Fruit fly (Drosophila melanogaster) whole organism, embryonic: Measurements from ENCODE around the gene CG11596.
A peak's percentile ranks its signal among the peaks of the same experiment; 100 is the strongest.

Experiments used
- Blimp-1 ChIP-seq: fragments of 200-800 bp; sonication (Bioruptor generic); optimal IDR thresholded peaks from 3 replicates; lab custom pipeline; 2018; ENCODE audit warnings: missing biosample characterization, missing genetic modification characterization, mild to moderate bottlenecking, moderate library complexity, missing genetic modification reagents
- C15 ChIP-seq: fragments of 200-800 bp; sonication (Bioruptor generic); IDR thresholded peaks from 3 replicates; pipeline ENCODE4 v1.3.6; 2022; ENCODE audit warnings: missing biosample characterization, missing genetic modification characterization
- CG10321 ChIP-seq: fragments of 200-800 bp; sonication (Bioruptor generic); IDR thresholded peaks from 2 replicates; pipeline ENCODE4 v1.3.6; 2022; ENCODE audit warnings: missing biosample characterization, missing genetic modification characterization
- CG12769 ChIP-seq: fragments of 200-800 bp; sonication (Bioruptor generic); optimal IDR thresholded peaks from 2 replicates; lab custom pipeline; 2019; ENCODE audit warnings: missing biosample characterization, mild to moderate bottlenecking, missing genetic modification characterization, moderate library complexity
- CG13296 ChIP-seq: fragments of 200-800 bp; sonication (Bioruptor generic); optimal IDR thresholded peaks from 3 replicates; lab custom pipeline; 2018; ENCODE audit warnings: missing biosample characterization, mild to moderate bottlenecking, missing genetic modification characterization
- CG13424 ChIP-seq: fragments of 200-800 bp; sonication (Bioruptor generic); optimal IDR thresholded peaks from 2 replicates; lab custom pipeline; 2019; ENCODE audit warnings: missing biosample characterization, mild to moderate bottlenecking, missing genetic modification characterization, moderate library complexity
- CG14667 ChIP-seq: fragments of 200-800 bp; sonication (Bioruptor generic); IDR thresholded peaks from 2 replicates; pipeline ENCODE4 v1.3.6; 2022; ENCODE audit warnings: missing biosample characterization, missing genetic modification characterization
- CG1529 ChIP-seq: fragments of 200-800 bp; sonication (Bioruptor generic); optimal IDR thresholded peaks from 3 replicates; lab custom pipeline; 2018; ENCODE audit warnings: missing biosample characterization, missing genetic modification characterization
- CG15514 ChIP-seq: fragments of 200-800 bp; sonication (Bioruptor generic); optimal IDR thresholded peaks from 3 replicates; lab custom pipeline; 2017; ENCODE audit warnings: missing biosample characterization, missing genetic modification characterization, mild to moderate bottlenecking, moderate library complexity, missing genetic modification reagents
- CG17361 ChIP-seq: fragments of 200-800 bp; sonication (Bioruptor generic); IDR thresholded peaks from 3 replicates; pipeline ENCODE4 v1.3.6; 2022; ENCODE audit warnings: missing biosample characterization, missing genetic modification characterization
- CG1832 ChIP-seq: fragments of 200-800 bp; sonication (Bioruptor generic); optimal IDR thresholded peaks from 2 replicates; lab custom pipeline; 2017; ENCODE audit warnings: missing biosample characterization, mild to moderate bottlenecking, missing genetic modification characterization, inconsistent platforms
- CG31224 ChIP-seq: fragments of 200-800 bp; sonication (Bioruptor generic); IDR thresholded peaks from 2 replicates; pipeline ENCODE4 v1.3.6; 2022; ENCODE audit warnings: missing biosample characterization, missing genetic modification characterization
- CG3838 ChIP-seq: fragments of 200-800 bp; sonication (Bioruptor generic); optimal IDR thresholded peaks from 3 replicates; lab custom pipeline; 2016; ENCODE audit warnings: missing biosample characterization, missing genetic modification characterization
- CG4820 ChIP-seq: fragments of 200-800 bp; sonication (Bioruptor generic); optimal IDR thresholded peaks from 3 replicates; lab custom pipeline; 2016; ENCODE audit warnings: missing biosample characterization, missing genetic modification characterization
- CG4854 ChIP-seq: fragments of 200-800 bp; sonication (Bioruptor generic); optimal IDR thresholded peaks from 2 replicates; lab custom pipeline; 2016; ENCODE audit warnings: missing biosample characterization, missing genetic modification characterization, inconsistent platforms
- CG5180 ChIP-seq: fragments of 200-800 bp; sonication (Bioruptor generic); optimal IDR thresholded peaks from 3 replicates; lab custom pipeline; 2017; ENCODE audit warnings: missing biosample characterization, missing genetic modification characterization, mild to moderate bottlenecking, moderate library complexity, missing genetic modification reagents
- CG7839 ChIP-seq: fragments of 200-800 bp; sonication (Bioruptor generic); optimal IDR thresholded peaks from 3 replicates; lab custom pipeline; 2018; ENCODE audit warnings: missing biosample characterization, mild to moderate bottlenecking, missing genetic modification characterization, moderate library complexity
- CG8478 ChIP-seq: fragments of >200 bp; optimal IDR thresholded peaks from 2 replicates; lab custom pipeline; 2018
- CG8765 ChIP-seq: fragments of 200-800 bp; sonication (Bioruptor generic); IDR thresholded peaks from 2 replicates; pipeline ENCODE4 v1.3.6; 2022; ENCODE audit warnings: missing biosample characterization, missing genetic modification characterization
- CG9797 ChIP-seq: fragments of 200-800 bp; sonication (Bioruptor generic); optimal IDR thresholded peaks from 3 replicates; lab custom pipeline; 2018; ENCODE audit warnings: missing biosample characterization, mild to moderate bottlenecking, missing genetic modification characterization
- CG9876 ChIP-seq: fragments of 200-800 bp; sonication (Bioruptor generic); optimal IDR thresholded peaks from 2 replicates; lab custom pipeline; 2016; ENCODE audit warnings: missing biosample characterization, missing genetic modification characterization
- CkIIα-i1 ChIP-seq: fragments of 200-800 bp; sonication (Bioruptor generic); IDR thresholded peaks from 2 replicates; pipeline ENCODE4 v1.3.6; 2022; ENCODE audit warnings: missing biosample characterization, missing genetic modification characterization
- CoRest ChIP-seq: fragments of 200-800 bp; sonication (Bioruptor generic); optimal IDR thresholded peaks from 3 replicates; lab custom pipeline; 2018; ENCODE audit warnings: missing biosample characterization, mild to moderate bottlenecking, missing genetic modification characterization, moderate library complexity
- Ets65A ChIP-seq: fragments of 200-800 bp; sonication (Bioruptor generic); peaks from one replicate; lab custom pipeline; 2016; ENCODE audit warnings: missing biosample characterization, missing genetic modification characterization
- Lhr ChIP-seq: fragments of 200-800 bp; sonication (Bioruptor generic); optimal IDR thresholded peaks from 3 replicates; lab custom pipeline; 2017; ENCODE audit warnings: mild to moderate bottlenecking, missing biosample characterization, missing genetic modification reagents, missing genetic modification characterization
- Scr ChIP-seq: fragments of 200-800 bp; sonication (Bioruptor generic); IDR thresholded peaks from 2 replicates; pipeline ENCODE4 v1.3.6; 2022; ENCODE audit warnings: missing biosample characterization, missing genetic modification characterization; ENCODE audit not compliant: partially characterized antibody
- Sox102F ChIP-seq: fragments of 200-800 bp; sonication (Bioruptor generic); optimal IDR thresholded peaks from 2 replicates; lab custom pipeline; 2018; ENCODE audit warnings: missing biosample characterization, mild to moderate bottlenecking, missing genetic modification characterization, moderate library complexity
- Sry-β ChIP-seq: fragments of 200-800 bp; sonication (Bioruptor generic); optimal IDR thresholded peaks from 2 replicates; lab custom pipeline; 2018; ENCODE audit warnings: missing biosample characterization, mild to moderate bottlenecking, missing genetic modification characterization, moderate library complexity
- Sry-δ ChIP-seq: fragments of 200-800 bp; sonication (Bioruptor generic); optimal IDR thresholded peaks from 2 replicates; lab custom pipeline; 2016; ENCODE audit warnings: missing biosample characterization, missing genetic modification characterization
- Trl ChIP-seq, 3 experiments: fragments of >200 bp in 2 of 3; fragments of 200-800 bp in 1 of 3; sonication (Bioruptor generic) in 1 of 3; optimal IDR thresholded peaks; 2 replicates in 1 of 3; 3 replicates in 2 of 3; lab custom pipeline; 2016 to 2017; ENCODE audit warnings: missing biosample characterization in 1 of 3, missing genetic modification characterization in 1 of 3
- Vsx1 ChIP-seq: fragments of 200-800 bp; sonication (Bioruptor generic); optimal IDR thresholded peaks from 2 replicates; lab custom pipeline; 2017; ENCODE audit warnings: missing biosample characterization, mild to moderate bottlenecking, missing genetic modification characterization, missing genetic modification reagents
- YL-1 ChIP-seq: fragments of 200-800 bp; sonication (Bioruptor generic); optimal IDR thresholded peaks from 3 replicates; lab custom pipeline; 2017; ENCODE audit warnings: missing biosample characterization, mild to moderate bottlenecking, missing genetic modification characterization
- abd-A ChIP-seq: fragments of 200-800 bp; sonication (Bioruptor generic); optimal IDR thresholded peaks from 3 replicates; lab custom pipeline; 2019; ENCODE audit warnings: missing biosample characterization, mild to moderate bottlenecking, missing genetic modification characterization, moderate library complexity
- caup ChIP-seq: fragments of 200-800 bp; sonication (Bioruptor generic); optimal IDR thresholded peaks from 3 replicates; lab custom pipeline; 2017; ENCODE audit warnings: missing biosample characterization, mild to moderate bottlenecking, missing genetic modification characterization, moderate library complexity; ENCODE audit not compliant: severe bottlenecking
- cg ChIP-seq: fragments of 200-800 bp; sonication (Bioruptor generic); optimal IDR thresholded peaks from 3 replicates; lab custom pipeline; 2019; ENCODE audit warnings: missing biosample characterization, mild to moderate bottlenecking, missing genetic modification characterization, moderate library complexity
- chif ChIP-seq, 2 experiments: fragments of 200-800 bp; sonication (Bioruptor generic); optimal IDR thresholded peaks; 3 replicates each; lab custom pipeline; 2016; ENCODE audit warnings: missing biosample characterization in 2 of 2, missing genetic modification characterization in 2 of 2
- crol ChIP-seq: fragments of 200-800 bp; sonication (Bioruptor generic); IDR thresholded peaks from 2 replicates; pipeline ENCODE4 v1.3.6; 2022; ENCODE audit warnings: missing biosample characterization, missing genetic modification characterization
- dan ChIP-seq: fragments of 200-800 bp; sonication (Bioruptor generic); IDR thresholded peaks from 2 replicates; pipeline ENCODE4 v1.3.6; 2022; ENCODE audit warnings: missing biosample characterization, missing genetic modification characterization
- dati ChIP-seq: fragments of 200-800 bp; sonication (Bioruptor generic); IDR thresholded peaks from 2 replicates; pipeline ENCODE4 v1.3.6; 2022; ENCODE audit warnings: missing biosample characterization, missing genetic modification characterization
- eve ChIP-seq, 2 experiments: fragments of >200 bp; optimal IDR thresholded peaks; 2 replicates each; lab custom pipeline; 2017; ENCODE audit warnings: missing biosample characterization in 2 of 2, missing genetic modification characterization in 2 of 2
- fd102C ChIP-seq: fragments of 200-800 bp; sonication (Bioruptor generic); optimal IDR thresholded peaks from 2 replicates; lab custom pipeline; 2018; ENCODE audit warnings: missing biosample characterization, mild to moderate bottlenecking, missing genetic modification characterization, moderate library complexity
- kay ChIP-seq: fragments of 200-800 bp; sonication (Bioruptor generic); optimal IDR thresholded peaks from 2 replicates; lab custom pipeline; 2016; ENCODE audit warnings: missing biosample characterization, missing genetic modification characterization
- lmd ChIP-seq: fragments of 200-800 bp; sonication (Bioruptor generic); IDR thresholded peaks from 2 replicates; pipeline ENCODE4 v1.3.6; 2022; ENCODE audit warnings: missing biosample characterization, missing genetic modification characterization
- ranshi ChIP-seq: fragments of 200-800 bp; sonication (Bioruptor generic); IDR thresholded peaks from 2 replicates; pipeline ENCODE4 v1.3.6; 2022; ENCODE audit warnings: missing biosample characterization, missing genetic modification characterization
- rib ChIP-seq: fragments of 200-800 bp; sonication (Bioruptor generic); IDR thresholded peaks from 2 replicates; pipeline ENCODE4 v1.3.6; 2022; ENCODE audit warnings: missing biosample characterization, missing genetic modification characterization
- sd ChIP-seq: fragments of 200-800 bp; sonication (Bioruptor generic); optimal IDR thresholded peaks from 3 replicates; lab custom pipeline; 2018; ENCODE audit warnings: missing biosample characterization, mild to moderate bottlenecking, missing genetic modification characterization, moderate library complexity
- slou ChIP-seq: fragments of 200-800 bp; sonication (Bioruptor generic); optimal IDR thresholded peaks from 3 replicates; lab custom pipeline; 2016; ENCODE audit warnings: missing biosample characterization, missing genetic modification characterization
- sqz ChIP-seq: fragments of 200-800 bp; sonication (Bioruptor generic); optimal IDR thresholded peaks from 3 replicates; lab custom pipeline; 2018; ENCODE audit warnings: missing biosample characterization, mild to moderate bottlenecking, missing genetic modification characterization
- tap ChIP-seq: fragments of 200-800 bp; optimal IDR thresholded peaks from 3 replicates; lab custom pipeline; 2019; ENCODE audit warnings: missing biosample characterization, mild to moderate bottlenecking, missing genetic modification characterization, moderate library complexity
- ttk ChIP-seq: fragments of 200-800 bp; sonication (Bioruptor generic); IDR thresholded peaks from 2 replicates; pipeline ENCODE4 v2.1.2; 2022; ENCODE audit warnings: missing biosample characterization, missing genetic modification characterization

Gene CG11596

dm6 chrX:1970575-1971325 is 43.3 kb downstream of the CG11596 start (continued):
- TF ChIP-seq kay (GFP tag; lab: Kevin White, UChicago): no peak
- no peak for TF ChIP-seq slou (GFP tag; lab: Kevin White, UChicago)
- TF ChIP-seq CG14667 (GFP tag; lab: Robert Waterston, UW): no peak
- TF ChIP-seq sqz (GFP tag; lab: Kevin White, UChicago): peak; percentile 89
- no peak for TF ChIP-seq CG8765 (GFP tag; lab: Robert Waterston, UW)
- TF ChIP-seq YL-1 (GFP tag; lab: Kevin White, UChicago): no peak
- TF ChIP-seq C15 (GFP tag; lab: Robert Waterston, UW): no peak
- TF ChIP-seq CoRest (tag; lab: Kevin White, UChicago): no peak
- TF ChIP-seq Trl (optimal IDR thresholded peaks at IDR 0.05; lab: Kevin White, UChicago): peak in 1 of 2 experiments; percentile 16
- TF ChIP-seq Trl (GFP tag; optimal IDR thresholded peaks at IDR 0.05; lab: Kevin White, UChicago): no peak
- TF ChIP-seq CG12769 (tag; lab: Kevin White, UChicago): peak; percentile 61
- TF ChIP-seq sd: peak; percentile 78
- TF ChIP-seq caup: no peak
- TF ChIP-seq ranshi (GFP tag; lab: Robert Waterston, UW): no peak
- no peak for TF ChIP-seq ttk (GFP tag; lab: Robert Waterston, UW)
- TF ChIP-seq CG3838 (GFP tag; lab: Kevin White, UChicago): no peak
- no peak for TF ChIP-seq CG9876 (GFP tag; lab: Kevin White, UChicago)
- TF ChIP-seq lmd: no peak
- TF ChIP-seq CG5180 (GFP tag; lab: Kevin White, UChicago): no peak
- TF ChIP-seq CkIIα-i1: no peak
- peak; percentile 29 for TF ChIP-seq abd-A (tag; lab: Kevin White, UChicago)
- peak; percentile 85 for TF ChIP-seq CG10321 (GFP tag; lab: Robert Waterston, UW)
- no peak for TF ChIP-seq dati
- TF ChIP-seq Blimp-1 (GFP tag; lab: Kevin White, UChicago): peak; percentile 75
- no peak for TF ChIP-seq CG4854
- TF ChIP-seq CG17361 (GFP tag; lab: Robert Waterston, UW): no peak
- TF ChIP-seq chif (GFP tag; optimal IDR thresholded peaks at IDR 0.05; lab: Kevin White, UChicago): no peak
- TF ChIP-seq cg (GFP tag; lab: Kevin White, UChicago): peak; percentile 45
- no peak for TF ChIP-seq CG13296
- TF ChIP-seq CG9797 (GFP tag; lab: Kevin White, UChicago): no peak
- no peak for TF ChIP-seq Lhr
- TF ChIP-seq Sry-δ (GFP tag; lab: Kevin White, UChicago): no peak
- no peak for TF ChIP-seq Ets65A (GFP tag; lab: Kevin White, UChicago)
- peak; percentile 90 for TF ChIP-seq crol (GFP tag; lab: Robert Waterston, UW)
- TF ChIP-seq Sry-β (GFP tag; lab: Kevin White, UChicago): no peak
- TF ChIP-seq CG1529 (GFP tag; lab: Kevin White, UChicago): no peak
- TF ChIP-seq Scr (GFP tag; lab: Robert Waterston, UW): no peak
- no peak for TF ChIP-seq CG13424 (tag; lab: Kevin White, UChicago)
- TF ChIP-seq CG1832 (GFP tag; lab: Kevin White, UChicago): peak; percentile 63
- TF ChIP-seq CG8478 (lab: Kevin White, UChicago): peak; percentile 97
- TF ChIP-seq CG7839 (tag; lab: Kevin White, UChicago): no peak
- TF ChIP-seq dan: no peak
- no peak for TF ChIP-seq CG31224 (GFP tag; lab: Robert Waterston, UW)
- peak; percentile 36 for TF ChIP-seq Vsx1 (GFP tag; lab: Kevin White, UChicago)
- peak in 1 of 2 experiments; percentile 61 for TF ChIP-seq eve (GFP tag; optimal IDR thresholded peaks at IDR 0.05; lab: Kevin White, UChicago)
- no peak for TF ChIP-seq tap (tag; lab: Kevin White, UChicago)
- no peak for TF ChIP-seq fd102C (GFP tag; lab: Kevin White, UChicago)
- no peak for TF ChIP-seq CG15514
- TF ChIP-seq CG4820 (GFP tag; lab: Kevin White, UChicago): no peak
- no peak for TF ChIP-seq Sox102F (GFP tag; lab: Kevin White, UChicago)
- peak; percentile 44; the same call in 1 of the 2 replicates for TF ChIP-seq rib
